Worm (Caenorhabditis elegans) whole organism, L2 larva: ENCODE data around the gene H03A11.2.

ENCODE experiments used
- C34F6.9 ChIP-seq: fragments of 150-350 bp; optimal IDR thresholded peaks from 2 replicates; lab custom pipeline; 2014; ENCODE audit warnings: missing biosample characterization, missing genetic modification characterization
- F13H6.1 ChIP-seq: sonication (generic microtip); optimal IDR thresholded peaks from 2 replicates; lab custom pipeline; 2016; ENCODE audit warnings: missing genetic modification characterization, missing compliant biosample characterization
- R02D3.7 ChIP-seq: fragments of 150-350 bp; optimal IDR thresholded peaks from 2 replicates; lab custom pipeline; 2014; ENCODE audit warnings: missing biosample characterization, missing genetic modification characterization
- Y55F3AM.14 ChIP-seq: fragments of 200-800 bp; sonication (Bioruptor generic); optimal IDR thresholded peaks from 2 replicates; lab custom pipeline; 2018; ENCODE audit warnings: mild to moderate bottlenecking, missing genetic modification characterization, missing compliant biosample characterization
- ZK546.5 ChIP-seq: sonication (generic microtip); optimal IDR thresholded peaks from 2 replicates; lab custom pipeline; 2017; ENCODE audit warnings: missing biosample characterization, missing genetic modification characterization
- aly-2 ChIP-seq: fragments of 150-350 bp; optimal IDR thresholded peaks from 2 replicates; lab custom pipeline; 2014; ENCODE audit warnings: missing biosample characterization, missing genetic modification characterization
- ama-1 ChIP-seq: fragments of 150-350 bp; optimal IDR thresholded peaks from 2 replicates; lab custom pipeline; 2018; ENCODE audit warnings: inconsistent platforms
- blmp-1 ChIP-seq: sonication (generic microtip); optimal IDR thresholded peaks from 2 replicates; lab custom pipeline; 2017; ENCODE audit warnings: missing genetic modification characterization, mild to moderate bottlenecking, missing compliant biosample characterization, antibody characterized with exemption, moderate library complexity; ENCODE audit not compliant: insufficient read depth
- ceh-16 ChIP-seq: fragments of 150-350 bp; optimal IDR thresholded peaks from 2 replicates; lab custom pipeline; 2014; ENCODE audit warnings: missing biosample characterization, missing genetic modification characterization
- ceh-82 ChIP-seq: fragments of 150-350 bp; optimal IDR thresholded peaks from 2 replicates; lab custom pipeline; 2014; ENCODE audit warnings: missing biosample characterization, missing genetic modification characterization
- crh-2 ChIP-seq: sonication (generic microtip); optimal IDR thresholded peaks from 2 replicates; lab custom pipeline; 2017; ENCODE audit warnings: missing biosample characterization, missing genetic modification characterization
- egl-27 ChIP-seq: sonication (generic microtip); optimal IDR thresholded peaks from 3 replicates; lab custom pipeline; 2017; ENCODE audit warnings: missing biosample characterization, missing genetic modification reagents, missing genetic modification characterization
- elt-1 ChIP-seq: fragments of 150-350 bp; optimal IDR thresholded peaks from 2 replicates; lab custom pipeline; 2014; ENCODE audit warnings: missing biosample characterization, missing genetic modification characterization
- elt-3 ChIP-seq: sonication (generic microtip); optimal IDR thresholded peaks from 2 replicates; lab custom pipeline; 2017; ENCODE audit warnings: missing biosample characterization, missing genetic modification characterization
- gmeb-1 ChIP-seq: fragments of 150-350 bp; optimal IDR thresholded peaks from 2 replicates; lab custom pipeline; 2014; ENCODE audit warnings: missing biosample characterization, missing genetic modification characterization
- lin-11 ChIP-seq: fragments of 150-350 bp; sonication (generic microtip); optimal IDR thresholded peaks from 2 replicates; lab custom pipeline; 2014; ENCODE audit warnings: missing biosample characterization, missing genetic modification characterization, inconsistent platforms, mixed read lengths
- lin-13 ChIP-seq: fragments of 150-350 bp; optimal IDR thresholded peaks from 2 replicates; lab custom pipeline; 2014; ENCODE audit warnings: missing biosample characterization, missing genetic modification reagents, missing genetic modification characterization
- lin-39 ChIP-seq: fragments of 150-350 bp; optimal IDR thresholded peaks from 2 replicates; lab custom pipeline; 2014; ENCODE audit warnings: missing biosample characterization, missing genetic modification reagents, missing genetic modification characterization
- mab-5 ChIP-seq: fragments of 150-350 bp; optimal IDR thresholded peaks from 2 replicates; lab custom pipeline; 2014; ENCODE audit warnings: missing biosample characterization, missing genetic modification characterization
- mbf-1 ChIP-seq: sonication (generic microtip); optimal IDR thresholded peaks from 2 replicates; lab custom pipeline; 2017; ENCODE audit warnings: missing biosample characterization, missing genetic modification characterization
- mdl-1 ChIP-seq, 2 experiments: fragments of 150-350 bp in 1 of 2; sonication (generic microtip) in 1 of 2; optimal IDR thresholded peaks; 2 replicates each; lab custom pipeline; 2017; ENCODE audit warnings: missing biosample characterization in 2 of 2, missing genetic modification characterization in 2 of 2
- nhr-11 ChIP-seq: fragments of 150-350 bp; optimal IDR thresholded peaks from 2 replicates; lab custom pipeline; 2014; ENCODE audit warnings: missing biosample characterization, missing genetic modification characterization
- nhr-12 ChIP-seq: fragments of 150-350 bp; optimal IDR thresholded peaks from 2 replicates; lab custom pipeline; 2014; ENCODE audit warnings: missing biosample characterization, missing genetic modification characterization
- nhr-129 ChIP-seq: fragments of 150-350 bp; optimal IDR thresholded peaks from 2 replicates; lab custom pipeline; 2014; ENCODE audit warnings: missing biosample characterization, missing genetic modification characterization
- nhr-23 ChIP-seq: fragments of 150-350 bp; optimal IDR thresholded peaks from 2 replicates; lab custom pipeline; 2014; ENCODE audit warnings: missing biosample characterization, missing genetic modification reagents, missing genetic modification characterization
- nhr-237 ChIP-seq: fragments of 150-350 bp; optimal IDR thresholded peaks from 2 replicates; lab custom pipeline; 2014; ENCODE audit warnings: missing biosample characterization, missing genetic modification characterization
- nhr-25 ChIP-seq: fragments of 150-350 bp; sonication (generic microtip); optimal IDR thresholded peaks from 3 replicates; lab custom pipeline; 2014; ENCODE audit warnings: missing biosample characterization, missing genetic modification characterization
- nhr-77 ChIP-seq: fragments of 150-350 bp; optimal IDR thresholded peaks from 2 replicates; lab custom pipeline; 2014; ENCODE audit warnings: missing biosample characterization, missing genetic modification characterization
- peb-1 ChIP-seq: fragments of 150-350 bp; optimal IDR thresholded peaks from 2 replicates; lab custom pipeline; 2014; ENCODE audit warnings: missing biosample characterization, missing genetic modification characterization
- skn-1 ChIP-seq: sonication (generic microtip); optimal IDR thresholded peaks from 2 replicates; lab custom pipeline; 2017; ENCODE audit warnings: missing biosample characterization, missing genetic modification characterization
- sma-3 ChIP-seq: sonication (generic microtip); optimal IDR thresholded peaks from 2 replicates; lab custom pipeline; 2016; ENCODE audit warnings: missing genetic modification reagents, missing genetic modification characterization, missing compliant biosample characterization
- sma-9 ChIP-seq, 2 experiments: fragments of 150-350 bp in 1 of 2; sonication (generic microtip) in 1 of 2; optimal IDR thresholded peaks; 2 replicates each; lab custom pipeline; 2014 to 2016; ENCODE audit warnings: missing genetic modification characterization in 2 of 2, mild to moderate bottlenecking in 1 of 2, missing biosample characterization in 1 of 2, missing compliant biosample characterization in 1 of 2, missing genetic modification reagents in 1 of 2, moderate library complexity in 1 of 2
- snpc-4 ChIP-seq: fragments of 150-350 bp; optimal IDR thresholded peaks from 2 replicates; lab custom pipeline; 2014; ENCODE audit warnings: missing biosample characterization, missing genetic modification characterization
- unc-39 ChIP-seq: fragments of 150-350 bp; optimal IDR thresholded peaks from 2 replicates; lab custom pipeline; 2014; ENCODE audit warnings: missing biosample characterization, missing genetic modification characterization
- unc-55 ChIP-seq: fragments of 150-350 bp; sonication (generic microtip); optimal IDR thresholded peaks from 3 replicates; lab custom pipeline; 2014; ENCODE audit warnings: missing biosample characterization, missing genetic modification reagents, missing genetic modification characterization
- unc-62 ChIP-seq: fragments of 150-350 bp; optimal IDR thresholded peaks from 2 replicates; lab custom pipeline; 2014; ENCODE audit warnings: missing biosample characterization, missing genetic modification reagents, missing genetic modification characterization
- zag-1 ChIP-seq: fragments of 150-350 bp; optimal IDR thresholded peaks from 2 replicates; lab custom pipeline; 2014; ENCODE audit warnings: missing biosample characterization, missing genetic modification characterization
- ztf-4 ChIP-seq: fragments of 150-350 bp; optimal IDR thresholded peaks from 2 replicates; lab custom pipeline; 2014; ENCODE audit warnings: missing biosample characterization, missing genetic modification characterization

H03A11.2 gene

DNA sequence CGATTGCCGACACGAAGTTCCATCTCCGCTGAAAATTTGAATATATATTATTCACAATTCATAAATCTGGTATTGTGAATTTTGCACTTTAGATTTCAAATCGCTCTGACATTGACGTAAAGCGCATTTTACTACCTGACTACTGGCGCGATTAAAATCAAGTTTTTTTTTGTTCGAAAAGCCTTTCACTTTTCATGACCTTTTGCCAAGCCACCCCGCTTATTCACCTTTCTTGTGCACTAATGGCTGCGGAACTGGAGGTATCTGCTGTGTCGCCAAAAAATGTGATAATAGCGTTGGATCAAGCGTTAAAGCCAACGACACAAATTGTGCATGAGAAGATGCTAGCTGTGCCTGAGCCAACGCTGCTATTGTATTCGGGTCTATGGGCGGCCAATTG lies 42.5 kb upstream of the H03A11.2 start:
- TF ChIP-seq nhr-25 (tag; lab: Kevin White, UChicago) (peak; percentile 76), skn-1 (no peak), nhr-77 (tag; lab: Kevin White, UChicago) (no peak), mdl-1 (tag; optimal IDR thresholded peaks at IDR 0.05; lab: Kevin White, UChicago) (no peak), lin-13 (GFP tag; lab: Kevin White, UChicago) (no peak), ztf-4 (tag; lab: Kevin White, UChicago) (no peak), gmeb-1 (tag; lab: Kevin White, UChicago) (no peak), unc-39 (tag; lab: Kevin White, UChicago) (no peak), Y55F3AM.14 (GFP tag; lab: Kevin White, UChicago) (no peak), nhr-12 (tag; lab: Kevin White, UChicago) (no peak), elt-3 (tag; lab: Kevin White, UChicago) (no peak), F13H6.1 (tag; lab: Kevin White, UChicago) (peak; percentile 0), unc-62 (GFP tag; lab: Kevin White, UChicago) (no peak), nhr-237 (tag; lab: Kevin White, UChicago) (no peak), C34F6.9 (no peak), peb-1 (tag; lab: Kevin White, UChicago) (no peak), blmp-1 (tag; lab: Kevin White, UChicago) (peak; percentile 93), zag-1 (no peak), lin-11 (tag; lab: Kevin White, UChicago) (no peak), nhr-129 (no peak)
- TF ChIP-seq, all 48 proteins: peak for 3

DNA sequence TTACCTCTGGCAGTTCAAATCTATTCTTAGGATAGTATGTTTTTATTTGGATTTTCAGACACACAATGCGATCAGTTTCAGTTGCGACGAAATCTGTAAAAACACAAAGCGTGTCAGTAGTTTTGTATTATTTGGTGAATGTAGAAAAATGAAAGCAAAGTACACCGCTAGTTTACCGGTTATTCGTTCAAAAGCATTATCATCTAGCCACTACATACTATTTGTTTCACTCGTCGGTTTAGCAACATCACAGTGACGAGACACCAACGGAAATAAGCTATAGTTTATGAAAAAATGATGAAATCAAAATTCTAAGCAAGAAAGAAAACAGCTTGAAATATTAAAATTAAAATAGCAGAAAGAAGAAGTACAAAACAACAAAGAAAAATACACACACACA lies 40.2 kb upstream of the H03A11.2 start:
- TF ChIP-seq blmp-1 (tag; lab: Kevin White, UChicago) (no peak), ceh-82 (no peak), nhr-237 (tag; lab: Kevin White, UChicago) (no peak), zag-1 (no peak), unc-55 (GFP tag; lab: Kevin White, UChicago) (no peak), egl-27 (tag; lab: Kevin White, UChicago) (no peak), R02D3.7 (tag; lab: Kevin White, UChicago) (no peak), C34F6.9 (no peak), Y55F3AM.14 (GFP tag; lab: Kevin White, UChicago) (no peak), ama-1 (lab: Kevin White, UChicago) (no peak), ZK546.5 (tag; lab: Kevin White, UChicago) (no peak), unc-39 (tag; lab: Kevin White, UChicago) (no peak), nhr-12 (tag; lab: Kevin White, UChicago) (no peak), ceh-16 (tag; lab: Kevin White, UChicago) (no peak), mbf-1 (tag; lab: Kevin White, UChicago) (no peak), snpc-4 (tag; lab: Kevin White, UChicago) (no peak), nhr-11 (tag; lab: Kevin White, UChicago) (no peak)

DNA sequence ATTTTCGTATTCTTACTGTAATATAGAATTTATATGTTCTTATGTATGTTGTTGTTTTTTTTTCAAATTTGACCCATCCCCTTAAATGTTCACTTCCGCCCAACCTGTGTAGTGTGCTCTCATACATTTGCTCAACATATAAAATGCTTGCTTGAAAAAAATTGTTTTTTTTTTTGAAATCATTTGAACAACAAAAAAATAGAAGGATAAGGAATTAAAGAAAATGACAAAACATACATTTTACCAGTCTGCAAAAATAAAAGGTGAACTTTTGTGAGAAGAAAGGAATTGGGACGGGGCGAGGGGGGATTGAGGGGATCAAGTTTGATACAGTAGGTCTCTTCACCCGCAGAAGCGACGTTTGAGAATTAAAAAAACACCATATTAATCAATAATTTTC lies 38.0 kb upstream of the H03A11.2 start:
- no peak for TF ChIP-seq nhr-11 (tag; lab: Kevin White, UChicago)
- no peak for TF ChIP-seq lin-39 (tag; lab: Kevin White, UChicago)
- TF ChIP-seq C34F6.9 = no peak
- TF ChIP-seq gmeb-1 (tag; lab: Kevin White, UChicago) = no peak
- TF ChIP-seq ceh-16 (tag; lab: Kevin White, UChicago) = no peak
- no peak for TF ChIP-seq elt-1 (tag; lab: Kevin White, UChicago)
- no peak for TF ChIP-seq elt-3 (tag; lab: Kevin White, UChicago)
- TF ChIP-seq ZK546.5 (tag; lab: Kevin White, UChicago) = no peak
- no peak for TF ChIP-seq zag-1
- no peak for TF ChIP-seq mab-5 (tag; lab: Kevin White, UChicago)
- no peak for TF ChIP-seq peb-1 (tag; lab: Kevin White, UChicago)
- TF ChIP-seq aly-2 (tag; lab: Kevin White, UChicago) = no peak
- TF ChIP-seq unc-39 (tag; lab: Kevin White, UChicago) = no peak
- no peak for TF ChIP-seq nhr-12 (tag; lab: Kevin White, UChicago)
- no peak for TF ChIP-seq crh-2
- no peak for TF ChIP-seq skn-1
- no peak for TF ChIP-seq sma-9 (GFP tag; optimal IDR thresholded peaks at IDR 0.05; lab: Kevin White, UChicago)
- no peak for TF ChIP-seq sma-9 (tag; optimal IDR thresholded peaks at IDR 0.05; lab: Kevin White, UChicago)
- no peak for TF ChIP-seq sma-3
- no peak for TF ChIP-seq nhr-23 (tag; lab: Kevin White, UChicago)
